Worm (Caenorhabditis elegans): ENCODE measurements around the gene msp-77.

- TF ChIP-seq jun-1 (tag; optimal IDR thresholded peaks at IDR 0.05) (no peak), skn-1 (tag; optimal IDR thresholded peaks at IDR 0.05) (no peak), lin-39 (tag; optimal IDR thresholded peaks at IDR 0.05) (no peak), blmp-1 (tag; optimal IDR thresholded peaks at IDR 0.05) (no peak), elt-2 (tag; optimal IDR thresholded peaks at IDR 0.05) (no peak)
These were observed 21.8 kb downstream of the msp-77 start, which contains the start of gene bed-3 for ce11 chrIV:9916224-9916623.

Measured in whole organism, L1 larva.